Worm (Caenorhabditis elegans): ENCODE data around the gene pgm-1.

Gene pgm-1

DNA sequence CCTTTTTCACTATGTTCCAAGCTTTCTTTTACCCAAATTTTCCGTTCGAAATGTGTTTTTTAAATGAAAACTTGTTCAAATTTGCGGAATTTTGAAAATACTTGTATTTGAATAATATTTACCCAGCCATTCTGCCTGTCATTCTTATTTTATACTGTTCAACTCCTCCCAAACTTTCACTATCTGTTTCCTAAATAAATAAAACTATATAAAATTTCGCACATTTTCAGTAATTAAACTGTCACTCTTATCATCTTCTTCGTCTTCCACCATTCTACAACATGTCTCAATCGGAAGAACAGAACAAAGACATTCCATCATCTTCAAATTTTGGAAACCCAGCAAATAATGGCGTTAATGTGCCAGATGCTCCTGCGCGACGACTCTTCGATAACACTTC is 15.5 kb downstream of the pgm-1 start, which contains the start of gene btbd-10 (continued):
- TF ChIP-seq lim-7 (GFP tag; IDR thresholded peaks at IDR 0.05) (no peak), fkh-10 (GFP tag; optimal IDR thresholded peaks at IDR 0.05) (no peak), spr-1 (tag; optimal IDR thresholded peaks at IDR 0.05) (no peak), unc-62 (GFP tag; optimal IDR thresholded peaks at IDR 0.05 in 1 of 2) (no peak), unc-62 (tag; optimal IDR thresholded peaks at IDR 0.05) (no peak), dpl-1 (GFP tag; optimal IDR thresholded peaks at IDR 0.05) (no peak), mdl-1 (tag; optimal IDR thresholded peaks at IDR 0.05) (no peak)

DNA sequence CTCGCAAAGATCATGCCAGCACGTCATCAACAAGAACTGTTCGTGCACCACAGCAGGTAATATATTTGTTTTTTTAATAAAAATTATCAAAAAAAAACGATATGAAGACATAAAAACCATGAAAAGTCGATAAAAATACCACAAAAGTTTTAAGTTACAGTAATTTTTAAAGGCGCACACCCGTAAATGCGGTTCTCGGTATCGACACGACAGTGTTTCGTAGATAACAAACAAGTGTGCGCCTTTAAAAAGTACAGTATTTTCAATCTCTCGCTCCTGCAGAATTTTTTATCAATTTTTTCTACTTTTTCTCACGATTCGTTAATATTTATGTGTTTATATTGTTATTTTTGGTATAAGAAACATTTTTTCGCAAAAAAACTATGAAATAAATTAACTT is 16.1 kb downstream of the pgm-1 start:
- no peak for TF ChIP-seq aly-2 (tag; optimal IDR thresholded peaks at IDR 0.05)
- TF ChIP-seq snpc-1.2 (GFP tag; IDR thresholded peaks at IDR 0.05): 0 out of 2 replicates have a peak, but pooled peaks have one; percentile 36

ce11 chrII:4905883-4906282 is 16.6 kb downstream of the pgm-1 start:
- TF ChIP-seq D1046.2 (GFP tag; IDR thresholded peaks at IDR 0.05) (no peak), Y75B8A.6 (GFP tag; IDR thresholded peaks at IDR 0.05) (0 out of 2 replicates have a peak, but pooled peaks have one; percentile 13)

ce11 chrII:4908160-4908559 is 18.9 kb downstream of the pgm-1 start:
- TF ChIP-seq nhr-28 (tag; optimal IDR thresholded peaks at IDR 0.05) (peak; percentile 32), T26A8.4 (GFP tag; IDR thresholded peaks at IDR 0.05) (no peak), ceh-62 (tag; optimal IDR thresholded peaks at IDR 0.05) (no peak), saeg-2 (GFP tag; IDR thresholded peaks at IDR 0.05) (no peak), pqm-1 (tag; optimal IDR thresholded peaks at IDR 0.05) (no peak), madf-5 (GFP tag; IDR thresholded peaks at IDR 0.05) (no peak), dmd-6 (GFP tag; IDR thresholded peaks at IDR 0.05) (0 out of 2 replicates have a peak, but pooled peaks have one; percentile 13), hmg-1.1 (GFP tag; IDR thresholded peaks at IDR 0.05) (no peak), mdl-1 (tag; optimal IDR thresholded peaks at IDR 0.05) (peak in 1 of 2 experiments; percentile 22), mxl-3 (GFP tag; optimal IDR thresholded peaks at IDR 0.05) (peak; percentile 24), aha-1 (tag) (peak; percentile 37), mes-2 (tag; optimal IDR thresholded peaks at IDR 0.05; ENCODE audit: poor library complexity, severe bottlenecking) (peak; percentile 2), unc-62 (GFP tag; optimal IDR thresholded peaks at IDR 0.05 in 1 of 2) (peak in 1 of 2 experiments; percentile 70), unc-62 (tag; optimal IDR thresholded peaks at IDR 0.05) (no peak), ceh-20 (GFP tag; IDR thresholded peaks at IDR 0.05) (peak; percentile 14; the same call in 1 of the 2 replicates), lsy-2 (tag; optimal IDR thresholded peaks at IDR 0.05) (peak in 1 of 2 experiments; percentile 16), hlh-11 (tag; optimal IDR thresholded peaks at IDR 0.05) (peak; percentile 59), nhr-10 (tag; optimal IDR thresholded peaks at IDR 0.05) (no peak), hlh-30 (tag; optimal IDR thresholded peaks at IDR 0.05; ENCODE audit: insufficient read depth) (peak; percentile 68), daf-8 (GFP tag; IDR thresholded peaks at IDR 0.05) (no peak), F26F4.8 (GFP tag; conservative IDR thresholded peaks at IDR 0.05) (no peak), ZK337.2 (GFP tag; IDR thresholded peaks at IDR 0.05) (no peak), rbr-2 (tag; optimal IDR thresholded peaks at IDR 0.05) (no peak), lin-38 (GFP tag; IDR thresholded peaks at IDR 0.05) (no peak), F49E8.2 (tag; optimal IDR thresholded peaks at IDR 0.05; ENCODE audit: borderline replicate concordance) (no peak), F37D6.2 (tag; optimal IDR thresholded peaks at IDR 0.05) (no peak), ztf-7 (tag; optimal IDR thresholded peaks at IDR 0.05) (no peak), Y105C5A.15 (GFP tag; IDR thresholded peaks at IDR 0.05) (no peak), php-3 (GFP tag; IDR thresholded peaks at IDR 0.05) (no peak), duxl-1 (tag; optimal IDR thresholded peaks at IDR 0.05; ENCODE audit: poor library complexity) (no peak), Y5F2A.4 (GFP tag; optimal IDR thresholded peaks at IDR 0.05) (no peak), ctbp-1 (GFP tag; IDR thresholded peaks at IDR 0.05) (0 out of 2 replicates have a peak, but pooled peaks have one; percentile 48), egl-43 (GFP tag; IDR thresholded peaks at IDR 0.05) (peak; percentile 29; the same call in 1 of the 2 replicates)

Data from whole organism, L4 larva.